Fruit fly (Drosophila melanogaster) whole organism, embryonic: ENCODE measurements around the gene VhaPPA1-2.

Experiments used
- Atf-2 ChIP-seq: fragments of 200-800 bp; sonication (Bioruptor generic); optimal IDR thresholded peaks from 2 replicates; lab custom pipeline; 2016; ENCODE audit warnings: missing biosample characterization, missing genetic modification characterization
- Bdp1 ChIP-seq: fragments of 200-800 bp; sonication (Bioruptor generic); optimal IDR thresholded peaks from 3 replicates; lab custom pipeline; 2016; ENCODE audit warnings: missing biosample characterization, missing genetic modification characterization
- CG10543 ChIP-seq: fragments of 200-800 bp; sonication (Bioruptor generic); optimal IDR thresholded peaks from 3 replicates; lab custom pipeline; 2017; ENCODE audit warnings: missing biosample characterization, mild to moderate bottlenecking, missing genetic modification characterization, moderate library complexity
- CG10565 ChIP-seq: fragments of 200-800 bp; sonication (Bioruptor generic); optimal IDR thresholded peaks from 3 replicates; lab custom pipeline; 2016; ENCODE audit warnings: missing biosample characterization, mild to moderate bottlenecking, missing genetic modification characterization
- CG13296 ChIP-seq: fragments of 200-800 bp; sonication (Bioruptor generic); optimal IDR thresholded peaks from 3 replicates; lab custom pipeline; 2018; ENCODE audit warnings: missing biosample characterization, mild to moderate bottlenecking, missing genetic modification characterization
- CG1792 ChIP-seq: fragments of 200-800 bp; sonication (Bioruptor generic); optimal IDR thresholded peaks from 2 replicates; lab custom pipeline; 2016; ENCODE audit warnings: missing biosample characterization, missing genetic modification characterization
- CG3281 ChIP-seq: fragments of 200-800 bp; sonication (Bioruptor generic); optimal IDR thresholded peaks from 3 replicates; lab custom pipeline; 2017; ENCODE audit warnings: missing biosample characterization, mild to moderate bottlenecking, missing genetic modification characterization
- CG4282 ChIP-seq: fragments of 200-800 bp; sonication (Bioruptor generic); optimal IDR thresholded peaks from 2 replicates; lab custom pipeline; 2016; ENCODE audit warnings: missing biosample characterization, missing genetic modification characterization
- CG6689 ChIP-seq: fragments of 200-800 bp; sonication (Bioruptor generic); IDR thresholded peaks from 2 replicates; pipeline ENCODE4 v1.3.6; 2022; ENCODE audit warnings: missing biosample characterization, missing genetic modification characterization
- CG6791 ChIP-seq: fragments of 200-800 bp; sonication (Bioruptor generic); IDR thresholded peaks from 3 replicates; pipeline ENCODE4 v1.3.6; 2022; ENCODE audit warnings: missing biosample characterization, missing genetic modification characterization; ENCODE audit not compliant: partially characterized antibody
- CG7839 ChIP-seq: fragments of 200-800 bp; sonication (Bioruptor generic); optimal IDR thresholded peaks from 3 replicates; lab custom pipeline; 2018; ENCODE audit warnings: missing biosample characterization, mild to moderate bottlenecking, missing genetic modification characterization, moderate library complexity
- CG8765 ChIP-seq: fragments of 200-800 bp; sonication (Bioruptor generic); IDR thresholded peaks from 2 replicates; pipeline ENCODE4 v1.3.6; 2022; ENCODE audit warnings: missing biosample characterization, missing genetic modification characterization
- CG9876 ChIP-seq: fragments of 200-800 bp; sonication (Bioruptor generic); optimal IDR thresholded peaks from 2 replicates; lab custom pipeline; 2016; ENCODE audit warnings: missing biosample characterization, missing genetic modification characterization
- D19A ChIP-seq: fragments of 200-800 bp; optimal IDR thresholded peaks from 3 replicates; lab custom pipeline; 2019; ENCODE audit warnings: missing biosample characterization, mild to moderate bottlenecking, missing genetic modification characterization, moderate library complexity
- Doc2 ChIP-seq: fragments of 200-800 bp; sonication (Bioruptor generic); IDR thresholded peaks from 2 replicates; pipeline ENCODE4 v1.3.6; 2022; ENCODE audit warnings: missing biosample characterization, missing genetic modification characterization
- Dref ChIP-seq: fragments of 200-800 bp; sonication (Bioruptor generic); IDR thresholded peaks from 2 replicates; pipeline ENCODE4 v1.3.6; 2022; ENCODE audit warnings: missing biosample characterization, missing genetic modification characterization
- Fer2 ChIP-seq: fragments of 200-800 bp; sonication (Bioruptor generic); optimal IDR thresholded peaks from 2 replicates; lab custom pipeline; 2018; ENCODE audit warnings: missing biosample characterization, mild to moderate bottlenecking, missing genetic modification characterization, moderate library complexity
- HLH54F ChIP-seq: fragments of 200-800 bp; sonication (Bioruptor generic); optimal IDR thresholded peaks from 3 replicates; lab custom pipeline; 2016; ENCODE audit warnings: missing biosample characterization, missing genetic modification characterization
- Hr51 ChIP-seq, 2 experiments: fragments of 200-800 bp; sonication (Bioruptor generic); optimal IDR thresholded peaks; 2 replicates in 1 of 2; 3 replicates in 1 of 2; lab custom pipeline; 2016 to 2018; ENCODE audit warnings: missing biosample characterization in 2 of 2, missing genetic modification characterization in 2 of 2, mild to moderate bottlenecking in 1 of 2, moderate library complexity in 1 of 2
- Med ChIP-seq: fragments of 200-800 bp; sonication (Bioruptor generic); peaks from one replicate; lab custom pipeline; 2016; ENCODE audit warnings: missing biosample characterization, missing genetic modification characterization, mild to moderate bottlenecking, inconsistent platforms, moderate library complexity
- Myb ChIP-seq: fragments of 200-800 bp; sonication (Bioruptor generic); optimal IDR thresholded peaks from 2 replicates; lab custom pipeline; 2016; ENCODE audit warnings: missing biosample characterization, missing genetic modification characterization
- Oli ChIP-seq: fragments of 200-800 bp; sonication (Bioruptor generic); optimal IDR thresholded peaks from 2 replicates; lab custom pipeline; 2018; ENCODE audit warnings: missing biosample characterization, mild to moderate bottlenecking, missing genetic modification characterization, moderate library complexity
- Six4 ChIP-seq: fragments of 200-800 bp; sonication (Bioruptor generic); optimal IDR thresholded peaks from 2 replicates; lab custom pipeline; 2016; ENCODE audit warnings: missing biosample characterization, missing genetic modification characterization
- al ChIP-seq: fragments of 200-800 bp; sonication (Bioruptor generic); IDR thresholded peaks from 2 replicates; pipeline ENCODE4 v1.3.6; 2022; ENCODE audit warnings: missing biosample characterization, missing genetic modification characterization
- ase ChIP-seq: fragments of 200-800 bp; sonication (Bioruptor generic); IDR thresholded peaks from 3 replicates; pipeline ENCODE4 v1.3.6; 2022; ENCODE audit warnings: missing biosample characterization, missing genetic modification characterization
- btn ChIP-seq: fragments of 200-800 bp; sonication (Bioruptor generic); optimal IDR thresholded peaks from 2 replicates; lab custom pipeline; 2016; ENCODE audit warnings: missing biosample characterization, missing genetic modification characterization
- chinmo ChIP-seq: fragments of 200-800 bp; sonication (Bioruptor generic); IDR thresholded peaks from 4 replicates; pipeline ENCODE4 v1.3.6; 2022; ENCODE audit warnings: missing biosample characterization, missing genetic modification characterization; ENCODE audit not compliant: partially characterized antibody
- corto ChIP-seq: fragments of 200-800 bp; sonication (Bioruptor generic); optimal IDR thresholded peaks from 2 replicates; lab custom pipeline; 2016; ENCODE audit warnings: missing biosample characterization, mild to moderate bottlenecking, missing genetic modification characterization, moderate library complexity
- danr ChIP-seq: fragments of 200-800 bp; sonication (Bioruptor generic); IDR thresholded peaks from 2 replicates; pipeline ENCODE4 v1.3.6; 2022; ENCODE audit warnings: missing biosample characterization, missing genetic modification characterization
- dmrt99B ChIP-seq: fragments of 200-800 bp; sonication (Bioruptor generic); optimal IDR thresholded peaks from 2 replicates; lab custom pipeline; 2018; ENCODE audit warnings: missing biosample characterization, mild to moderate bottlenecking, missing genetic modification characterization, moderate library complexity
- dysf ChIP-seq: fragments of 200-800 bp; sonication (Bioruptor generic); IDR thresholded peaks from 3 replicates; pipeline ENCODE4 v1.3.6; 2022; ENCODE audit warnings: missing biosample characterization, missing genetic modification characterization
- fd96Cb ChIP-seq: fragments of 200-800 bp; sonication (Bioruptor generic); optimal IDR thresholded peaks from 2 replicates; lab custom pipeline; 2018; ENCODE audit warnings: missing biosample characterization, mild to moderate bottlenecking, missing genetic modification characterization, moderate library complexity
- fru ChIP-seq: fragments of >200 bp; optimal IDR thresholded peaks from 2 replicates; lab custom pipeline; 2017
- gem ChIP-seq: fragments of 200-800 bp; sonication (Bioruptor generic); optimal IDR thresholded peaks from 2 replicates; lab custom pipeline; 2019; ENCODE audit warnings: missing biosample characterization, mild to moderate bottlenecking, missing genetic modification characterization, moderate library complexity
- insv ChIP-seq, 2 experiments: fragments of 200-800 bp; sonication (Bioruptor generic); optimal IDR thresholded peaks; 3 replicates each; lab custom pipeline; 2016 to 2018; ENCODE audit warnings: missing biosample characterization in 2 of 2, missing genetic modification characterization in 2 of 2
- jumu ChIP-seq: fragments of 200-800 bp; sonication (Bioruptor generic); optimal IDR thresholded peaks from 3 replicates; lab custom pipeline; 2016; ENCODE audit warnings: missing biosample characterization, missing genetic modification characterization
- kay ChIP-seq: fragments of 200-800 bp; sonication (Bioruptor generic); optimal IDR thresholded peaks from 2 replicates; lab custom pipeline; 2016; ENCODE audit warnings: missing biosample characterization, missing genetic modification characterization
- ken ChIP-seq: fragments of 200-800 bp; sonication (Bioruptor generic); IDR thresholded peaks from 3 replicates; pipeline ENCODE4 v1.3.6; 2022; ENCODE audit warnings: missing biosample characterization, missing genetic modification characterization
- lab ChIP-seq: fragments of 200-800 bp; sonication (Bioruptor generic); optimal IDR thresholded peaks from 3 replicates; lab custom pipeline; 2017; ENCODE audit warnings: missing biosample characterization, missing genetic modification characterization, mild to moderate bottlenecking, moderate library complexity, missing genetic modification reagents
- lilli ChIP-seq: fragments of 200-800 bp; sonication (Bioruptor generic); optimal IDR thresholded peaks from 3 replicates; lab custom pipeline; 2016; ENCODE audit warnings: missing biosample characterization, missing genetic modification characterization
- lmd ChIP-seq: fragments of 200-800 bp; sonication (Bioruptor generic); IDR thresholded peaks from 2 replicates; pipeline ENCODE4 v1.3.6; 2022; ENCODE audit warnings: missing biosample characterization, missing genetic modification characterization
- mam ChIP-seq: fragments of 200-800 bp; sonication (Bioruptor generic); optimal IDR thresholded peaks from 3 replicates; lab custom pipeline; 2016; ENCODE audit warnings: missing biosample characterization, missing genetic modification characterization
- oc ChIP-seq: fragments of 200-800 bp; sonication (Bioruptor generic); optimal IDR thresholded peaks from 2 replicates; lab custom pipeline; 2018; ENCODE audit warnings: missing biosample characterization, mild to moderate bottlenecking, missing genetic modification characterization, moderate library complexity
- pb ChIP-seq: fragments of 200-800 bp; sonication (Bioruptor generic); optimal IDR thresholded peaks from 3 replicates; lab custom pipeline; 2016; ENCODE audit warnings: missing biosample characterization, missing genetic modification characterization
- run ChIP-seq: fragments of 200-800 bp; sonication (Bioruptor generic); optimal IDR thresholded peaks from 3 replicates; lab custom pipeline; 2018; ENCODE audit warnings: missing biosample characterization, mild to moderate bottlenecking, missing genetic modification characterization
- slou ChIP-seq: fragments of 200-800 bp; sonication (Bioruptor generic); optimal IDR thresholded peaks from 3 replicates; lab custom pipeline; 2016; ENCODE audit warnings: missing biosample characterization, missing genetic modification characterization
- sna ChIP-seq: fragments of 200-800 bp; sonication (Bioruptor generic); IDR thresholded peaks from 2 replicates; pipeline ENCODE4 v1.3.6; 2022; ENCODE audit warnings: missing biosample characterization, missing genetic modification characterization; ENCODE audit not compliant: partially characterized antibody
- sob ChIP-seq: fragments of 200-800 bp; sonication (Bioruptor generic); IDR thresholded peaks from 2 replicates; pipeline ENCODE4 v1.3.6; 2022; ENCODE audit warnings: missing biosample characterization, missing genetic modification characterization
- sqz ChIP-seq: fragments of 200-800 bp; sonication (Bioruptor generic); optimal IDR thresholded peaks from 3 replicates; lab custom pipeline; 2018; ENCODE audit warnings: missing biosample characterization, mild to moderate bottlenecking, missing genetic modification characterization
- sug ChIP-seq: fragments of 200-800 bp; optimal IDR thresholded peaks from 2 replicates; lab custom pipeline; 2019; ENCODE audit warnings: missing biosample characterization, mild to moderate bottlenecking, missing genetic modification characterization, moderate library complexity

VhaPPA1-2 gene

DNA sequence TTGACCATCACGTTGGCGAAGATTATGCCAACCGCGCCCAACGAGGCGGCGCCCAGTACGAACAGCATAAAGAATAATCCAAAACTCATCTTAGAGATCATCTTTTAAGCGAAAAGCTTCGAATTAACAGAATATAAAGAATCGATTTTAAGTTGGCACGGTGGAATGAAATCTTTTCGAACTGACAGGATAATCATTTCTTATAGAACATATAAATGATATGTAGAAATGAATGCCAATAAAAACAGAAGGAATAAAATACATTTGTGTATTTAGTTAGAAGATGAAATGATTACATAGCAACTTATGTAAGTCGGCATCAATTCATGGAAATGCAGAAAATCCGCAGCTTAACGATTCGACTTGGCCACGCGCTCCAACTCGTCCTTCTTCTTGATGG lies at the start of gene VhaPPA1-2:
VhaPPA1-2 (minus strand) TSS at position 101 of the 400 bp plus-strand sequence.
- TF ChIP-seq Dref = no peak
- TF ChIP-seq Atf-2 = no peak
- no peak for TF ChIP-seq lilli (GFP tag; lab: Kevin White, UChicago)
- no peak for TF ChIP-seq CG8765 (GFP tag; lab: Robert Waterston, UW)
- no peak for TF ChIP-seq Doc2
- no peak for TF ChIP-seq Myb (GFP tag; lab: Kevin White, UChicago)
- no peak for TF ChIP-seq slou (GFP tag; lab: Kevin White, UChicago)
- TF ChIP-seq fru (lab: Kevin White, UChicago) = no peak
- TF ChIP-seq al (GFP tag; lab: Robert Waterston, UW) = no peak
- TF ChIP-seq sob (GFP tag; lab: Robert Waterston, UW) = no peak
- TF ChIP-seq ken (GFP tag; lab: Robert Waterston, UW) = no peak
- no peak for TF ChIP-seq jumu (GFP tag; lab: Kevin White, UChicago)
- no peak for TF ChIP-seq danr
- no peak for TF ChIP-seq CG13296 (GFP tag; lab: Kevin White, UChicago)
- TF ChIP-seq oc = no peak
- no peak for TF ChIP-seq CG6791
- no peak for TF ChIP-seq CG10565 (GFP tag; lab: Kevin White, UChicago)

DNA sequence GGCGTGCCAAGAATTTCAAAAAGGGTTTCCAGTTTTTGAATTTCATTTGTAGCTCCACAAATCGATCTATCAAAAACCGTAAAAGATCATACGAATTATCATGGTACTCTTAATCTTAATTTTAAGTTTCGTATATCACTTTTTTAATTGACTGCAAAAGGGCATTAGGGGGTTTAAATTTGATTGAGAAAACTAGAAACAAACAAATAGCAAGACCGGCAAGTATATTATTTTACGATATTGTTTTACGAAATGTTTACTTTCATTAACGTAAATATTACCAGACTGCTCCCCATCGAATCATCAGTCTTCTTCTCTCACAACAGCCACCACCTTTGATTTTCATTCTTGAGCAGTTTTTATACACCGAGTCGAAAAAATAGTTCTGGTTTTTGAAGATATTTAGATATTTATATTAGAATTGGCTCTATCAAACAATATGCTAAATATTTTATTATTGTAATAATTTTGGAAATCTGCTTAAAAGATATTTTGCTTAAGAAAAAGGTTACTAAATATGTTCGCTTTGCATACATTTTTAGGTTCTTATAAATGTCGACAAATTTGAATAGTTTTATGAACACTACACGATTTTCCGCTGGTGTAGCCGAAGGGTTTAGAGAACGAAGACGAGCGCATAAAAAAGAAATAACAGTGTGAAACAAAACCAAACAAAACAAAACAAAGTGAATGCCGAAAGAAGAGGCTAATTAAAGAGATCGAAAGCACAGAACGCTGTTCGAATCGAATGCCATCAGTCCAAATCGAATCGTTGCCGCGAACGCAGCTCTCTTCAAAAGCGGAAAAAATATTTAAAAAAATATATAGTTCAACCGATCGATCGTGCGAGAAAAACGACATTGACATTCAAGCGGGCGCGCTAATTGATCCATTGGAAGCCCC lies 18.1 kb upstream of the VhaPPA1-2 start, which contains the start of gene Sdr:
Sdr (plus strand) TSS at position 702 of the 903 bp plus-strand sequence.
- no peak for TF ChIP-seq HLH54F (GFP tag; lab: Kevin White, UChicago)
- TF ChIP-seq CG6689 (GFP tag; lab: Robert Waterston, UW) = 0 out of 2 replicates have a peak, but pooled peaks have one; percentile 23
- no peak for TF ChIP-seq D19A (tag; lab: Kevin White, UChicago)
- TF ChIP-seq lmd = no peak
- TF ChIP-seq sqz = no peak
- peak in 1 of 2 experiments; percentile 27 for TF ChIP-seq Hr51 (GFP tag; optimal IDR thresholded peaks at IDR 0.05; lab: Kevin White, UChicago)
- peak; percentile 0 for TF ChIP-seq Oli (tag; lab: Kevin White, UChicago)
- TF ChIP-seq Six4 = no peak
- TF ChIP-seq Bdp1 (GFP tag; lab: Kevin White, UChicago) = no peak
- peak; percentile 56 for TF ChIP-seq dmrt99B (tag; lab: Kevin White, UChicago)
- no peak for TF ChIP-seq insv (GFP tag; optimal IDR thresholded peaks at IDR 0.05; lab: Kevin White, UChicago)
- TF ChIP-seq corto (GFP tag; lab: Kevin White, UChicago) = no peak
- no peak for TF ChIP-seq ase (GFP tag; lab: Robert Waterston, UW)
- no peak for TF ChIP-seq CG4282 (GFP tag; lab: Kevin White, UChicago)
- no peak for TF ChIP-seq CG1792
- no peak for TF ChIP-seq btn (GFP tag; lab: Kevin White, UChicago)
- TF ChIP-seq CG3281 (GFP tag; lab: Kevin White, UChicago) = no peak
- TF ChIP-seq Fer2 (tag; lab: Kevin White, UChicago) = peak; percentile 8
- TF ChIP-seq CG7839 = peak; percentile 56
- TF ChIP-seq pb (GFP tag; lab: Kevin White, UChicago) = no peak
- no peak for TF ChIP-seq lab (GFP tag; lab: Kevin White, UChicago)
- no peak for TF ChIP-seq mam (GFP tag; lab: Kevin White, UChicago)
- TF ChIP-seq gem (tag; lab: Kevin White, UChicago) = peak; percentile 60
- no peak for TF ChIP-seq chinmo (GFP tag; lab: Robert Waterston, UW)
- no peak for TF ChIP-seq Med (GFP tag; lab: Kevin White, UChicago)
- TF ChIP-seq run (tag; lab: Kevin White, UChicago) = no peak
- TF ChIP-seq sna (GFP tag; lab: Robert Waterston, UW) = no peak
- TF ChIP-seq CG9876 (GFP tag; lab: Kevin White, UChicago) = no peak
- TF ChIP-seq dysf (GFP tag; lab: Robert Waterston, UW) = peak; percentile 52; the same call in 1 of the 3 replicates
- peak; percentile 40 for TF ChIP-seq CG10543 (GFP tag; lab: Kevin White, UChicago)
- no peak for TF ChIP-seq kay (GFP tag; lab: Kevin White, UChicago)
- no peak for TF ChIP-seq fd96Cb (tag; lab: Kevin White, UChicago)
- TF ChIP-seq sug (tag; lab: Kevin White, UChicago) = no peak
